Worm (Caenorhabditis elegans): ENCODE data around the gene C30G4.2.

DNA sequence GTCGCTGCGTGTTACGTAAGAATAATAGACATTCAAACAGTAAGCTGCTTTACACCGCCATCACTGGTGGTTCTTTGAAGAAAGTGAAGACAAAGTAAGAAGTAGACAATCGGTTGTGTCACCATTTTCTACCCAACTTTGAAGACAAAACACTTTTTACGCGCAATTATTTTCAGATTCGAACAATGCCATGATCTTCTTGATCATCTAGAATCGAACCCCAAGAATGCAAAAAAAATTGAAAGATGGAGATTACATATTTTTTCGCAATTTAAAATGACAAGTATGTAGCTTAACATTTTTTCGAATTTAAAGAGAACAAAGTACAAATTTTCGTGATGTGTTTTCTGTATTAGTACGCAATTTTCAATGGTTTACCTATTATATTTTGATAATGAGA is 24.6 kb downstream of the C30G4.2 start, which contains the start of gene F35B3.4:
- no peak for TF ChIP-seq tbx-2 (tag; optimal IDR thresholded peaks at IDR 0.05)
- no peak for TF ChIP-seq unc-55 (GFP tag; optimal IDR thresholded peaks at IDR 0.05)
- no peak for TF ChIP-seq sox-4 (tag; optimal IDR thresholded peaks at IDR 0.05)
- no peak for TF ChIP-seq pat-9 (tag; optimal IDR thresholded peaks at IDR 0.05)
- TF ChIP-seq nfya-1 (tag; optimal IDR thresholded peaks at IDR 0.05), result no peak
- no peak for TF ChIP-seq ama-1 (optimal IDR thresholded peaks at IDR 0.05)
- no peak for TF ChIP-seq ztf-16 (tag; optimal IDR thresholded peaks at IDR 0.05)
- TF ChIP-seq ceh-9 (tag; optimal IDR thresholded peaks at IDR 0.05), result no peak
- no peak for TF ChIP-seq pqm-1 (tag; optimal IDR thresholded peaks at IDR 0.05)
- TF ChIP-seq pha-4 (tag; optimal IDR thresholded peaks at IDR 0.05), result no peak
- TF ChIP-seq fkh-10 (GFP tag; optimal IDR thresholded peaks at IDR 0.05), result no peak
- TF ChIP-seq ets-4 (tag; optimal IDR thresholded peaks at IDR 0.05), result no peak
- no peak for TF ChIP-seq pax-1 (tag; optimal IDR thresholded peaks at IDR 0.05)
- TF ChIP-seq dmd-4 (tag; optimal IDR thresholded peaks at IDR 0.05; ENCODE audit: borderline replicate concordance), result no peak
